Worm (Caenorhabditis elegans) whole organism, L1 larva: ENCODE measurements around the gene atp-5.

Experiments
- ama-1 ChIP-seq: fragments of 150-350 bp; optimal IDR thresholded peaks from 2 replicates; lab custom pipeline; 2014
- ceh-90 ChIP-seq: sonication (generic microtip); optimal IDR thresholded peaks from 2 replicates; lab custom pipeline; 2016; ENCODE audit warnings: missing genetic modification characterization, missing compliant biosample characterization
- lin-13 ChIP-seq: fragments of 150-350 bp; optimal IDR thresholded peaks from 2 replicates; lab custom pipeline; 2014; ENCODE audit warnings: missing biosample characterization, missing genetic modification reagents, missing genetic modification characterization
- nhr-237 ChIP-seq: fragments of 150-350 bp; optimal IDR thresholded peaks from 2 replicates; lab custom pipeline; 2014; ENCODE audit warnings: missing biosample characterization, missing genetic modification characterization
- nhr-28 ChIP-seq: fragments of 150-350 bp; optimal IDR thresholded peaks from 2 replicates; lab custom pipeline; 2014; ENCODE audit warnings: missing biosample characterization, missing genetic modification characterization

- no peak for TF ChIP-seq ceh-90
- no peak for TF ChIP-seq lin-13 (GFP tag; lab: Kevin White, UChicago)
- TF ChIP-seq nhr-28 (tag; lab: Kevin White, UChicago), result no peak
- TF ChIP-seq ama-1, result no peak
- TF ChIP-seq nhr-237 (tag; lab: Kevin White, UChicago), result no peak
These were observed 25.3 kb upstream of the atp-5 start for ce11 chrV:11148971-11149370.
